Worm (Caenorhabditis elegans) whole organism, L2 larva: ENCODE data around the gene nhr-213.
"Not testable (repeated sequence)": the region's sequence is repeated elsewhere in the genome, so short reads cannot be mapped to it uniquely, and the experiment has no call there.

Experiments used
- F13H6.1 ChIP-seq: sonication (generic microtip); optimal IDR thresholded peaks from 2 replicates; lab custom pipeline; 2016; ENCODE audit warnings: missing genetic modification characterization, missing compliant biosample characterization
- ZK546.5 ChIP-seq: sonication (generic microtip); optimal IDR thresholded peaks from 2 replicates; lab custom pipeline; 2017; ENCODE audit warnings: missing biosample characterization, missing genetic modification characterization
- ama-1 ChIP-seq: fragments of 150-350 bp; optimal IDR thresholded peaks from 2 replicates; lab custom pipeline; 2018; ENCODE audit warnings: inconsistent platforms
- blmp-1 ChIP-seq: sonication (generic microtip); optimal IDR thresholded peaks from 2 replicates; lab custom pipeline; 2017; ENCODE audit warnings: missing genetic modification characterization, mild to moderate bottlenecking, missing compliant biosample characterization, antibody characterized with exemption, moderate library complexity; ENCODE audit not compliant: insufficient read depth
- ceh-82 ChIP-seq: fragments of 150-350 bp; optimal IDR thresholded peaks from 2 replicates; lab custom pipeline; 2014; ENCODE audit warnings: missing biosample characterization, missing genetic modification characterization
- crh-2 ChIP-seq: sonication (generic microtip); optimal IDR thresholded peaks from 2 replicates; lab custom pipeline; 2017; ENCODE audit warnings: missing biosample characterization, missing genetic modification characterization
- egl-27 ChIP-seq: sonication (generic microtip); optimal IDR thresholded peaks from 3 replicates; lab custom pipeline; 2017; ENCODE audit warnings: missing biosample characterization, missing genetic modification reagents, missing genetic modification characterization
- elt-1 ChIP-seq: fragments of 150-350 bp; optimal IDR thresholded peaks from 2 replicates; lab custom pipeline; 2014; ENCODE audit warnings: missing biosample characterization, missing genetic modification characterization
- elt-3 ChIP-seq: sonication (generic microtip); optimal IDR thresholded peaks from 2 replicates; lab custom pipeline; 2017; ENCODE audit warnings: missing biosample characterization, missing genetic modification characterization
- fos-1 ChIP-seq: fragments of 150-350 bp; optimal IDR thresholded peaks from 2 replicates; lab custom pipeline; 2014; ENCODE audit warnings: missing biosample characterization, missing genetic modification characterization
- gmeb-1 ChIP-seq: fragments of 150-350 bp; optimal IDR thresholded peaks from 2 replicates; lab custom pipeline; 2014; ENCODE audit warnings: missing biosample characterization, missing genetic modification characterization
- lin-11 ChIP-seq: fragments of 150-350 bp; sonication (generic microtip); optimal IDR thresholded peaks from 2 replicates; lab custom pipeline; 2014; ENCODE audit warnings: missing biosample characterization, missing genetic modification characterization, inconsistent platforms, mixed read lengths
- lin-13 ChIP-seq: fragments of 150-350 bp; optimal IDR thresholded peaks from 2 replicates; lab custom pipeline; 2014; ENCODE audit warnings: missing biosample characterization, missing genetic modification reagents, missing genetic modification characterization
- lin-39 ChIP-seq: fragments of 150-350 bp; optimal IDR thresholded peaks from 2 replicates; lab custom pipeline; 2014; ENCODE audit warnings: missing biosample characterization, missing genetic modification reagents, missing genetic modification characterization
- lsy-2 ChIP-seq, 2 experiments: fragments of 150-350 bp in 1 of 2; sonication (generic microtip) in 1 of 2; optimal IDR thresholded peaks; 2 replicates each; lab custom pipeline; 2014 to 2017; ENCODE audit warnings: missing biosample characterization in 2 of 2, missing genetic modification characterization in 2 of 2
- mdl-1 ChIP-seq, 2 experiments: fragments of 150-350 bp in 1 of 2; sonication (generic microtip) in 1 of 2; optimal IDR thresholded peaks; 2 replicates each; lab custom pipeline; 2017; ENCODE audit warnings: missing biosample characterization in 2 of 2, missing genetic modification characterization in 2 of 2
- nhr-10 ChIP-seq: sonication (generic microtip); optimal IDR thresholded peaks from 2 replicates; lab custom pipeline; 2017; ENCODE audit warnings: missing biosample characterization, missing genetic modification characterization
- nhr-11 ChIP-seq: fragments of 150-350 bp; optimal IDR thresholded peaks from 2 replicates; lab custom pipeline; 2014; ENCODE audit warnings: missing biosample characterization, missing genetic modification characterization
- nhr-12 ChIP-seq: fragments of 150-350 bp; optimal IDR thresholded peaks from 2 replicates; lab custom pipeline; 2014; ENCODE audit warnings: missing biosample characterization, missing genetic modification characterization
- nhr-129 ChIP-seq: fragments of 150-350 bp; optimal IDR thresholded peaks from 2 replicates; lab custom pipeline; 2014; ENCODE audit warnings: missing biosample characterization, missing genetic modification characterization
- nhr-21 ChIP-seq: fragments of 150-350 bp; optimal IDR thresholded peaks from 2 replicates; lab custom pipeline; 2014; ENCODE audit warnings: missing biosample characterization, missing genetic modification characterization
- nhr-23 ChIP-seq: fragments of 150-350 bp; optimal IDR thresholded peaks from 2 replicates; lab custom pipeline; 2014; ENCODE audit warnings: missing biosample characterization, missing genetic modification reagents, missing genetic modification characterization
- nhr-237 ChIP-seq: fragments of 150-350 bp; optimal IDR thresholded peaks from 2 replicates; lab custom pipeline; 2014; ENCODE audit warnings: missing biosample characterization, missing genetic modification characterization
- nhr-6 ChIP-seq: fragments of 150-350 bp; optimal IDR thresholded peaks from 2 replicates; lab custom pipeline; 2014; ENCODE audit warnings: missing biosample characterization, missing genetic modification characterization
- nhr-77 ChIP-seq: fragments of 150-350 bp; optimal IDR thresholded peaks from 2 replicates; lab custom pipeline; 2014; ENCODE audit warnings: missing biosample characterization, missing genetic modification characterization
- peb-1 ChIP-seq: fragments of 150-350 bp; optimal IDR thresholded peaks from 2 replicates; lab custom pipeline; 2014; ENCODE audit warnings: missing biosample characterization, missing genetic modification characterization
- sem-4 ChIP-seq: fragments of 150-350 bp; optimal IDR thresholded peaks from 2 replicates; lab custom pipeline; 2014; ENCODE audit warnings: missing biosample characterization, missing genetic modification reagents, missing genetic modification characterization
- skn-1 ChIP-seq: sonication (generic microtip); optimal IDR thresholded peaks from 2 replicates; lab custom pipeline; 2017; ENCODE audit warnings: missing biosample characterization, missing genetic modification characterization
- sma-3 ChIP-seq: sonication (generic microtip); optimal IDR thresholded peaks from 2 replicates; lab custom pipeline; 2016; ENCODE audit warnings: missing genetic modification reagents, missing genetic modification characterization, missing compliant biosample characterization
- snpc-4 ChIP-seq: fragments of 150-350 bp; optimal IDR thresholded peaks from 2 replicates; lab custom pipeline; 2014; ENCODE audit warnings: missing biosample characterization, missing genetic modification characterization
- unc-39 ChIP-seq: fragments of 150-350 bp; optimal IDR thresholded peaks from 2 replicates; lab custom pipeline; 2014; ENCODE audit warnings: missing biosample characterization, missing genetic modification characterization
- unc-62 ChIP-seq: fragments of 150-350 bp; optimal IDR thresholded peaks from 2 replicates; lab custom pipeline; 2014; ENCODE audit warnings: missing biosample characterization, missing genetic modification reagents, missing genetic modification characterization
- zag-1 ChIP-seq: fragments of 150-350 bp; optimal IDR thresholded peaks from 2 replicates; lab custom pipeline; 2014; ENCODE audit warnings: missing biosample characterization, missing genetic modification characterization
- ztf-1 ChIP-seq: fragments of 200-800 bp; sonication (Bioruptor generic); conservative IDR thresholded peaks from 2 replicates; pipeline ENCODE4 v1.3.6; 2022; ENCODE audit warnings: missing genetic modification characterization, missing compliant biosample characterization
- ztf-11 ChIP-seq: sonication (generic microtip); optimal IDR thresholded peaks from 2 replicates; lab custom pipeline; 2017; ENCODE audit warnings: missing biosample characterization, missing genetic modification characterization

nhr-213 gene

ce11 chrV:15929882-15930281, 33.3 kb upstream of the nhr-213 start, which contains the start of gene srbc-77:
Gene srbc-77, plus strand, starts transcription at chrV:15930182.
- TF ChIP-seq nhr-23 (tag; lab: Kevin White, UChicago); elt-1; unc-39 (tag; lab: Kevin White, UChicago): not testable (repeated sequence)

ce11 chrV:15928325-15928724, 31.8 kb upstream of the nhr-213 start, which contains the start of gene pzf-1:
Gene pzf-1, minus strand, starts transcription at chrV:15928425.
- no peak for TF ChIP-seq blmp-1
- no peak for TF ChIP-seq mdl-1 (tag; optimal IDR thresholded peaks at IDR 0.05; lab: Kevin White, UChicago)
- TF ChIP-seq ama-1 (lab: Kevin White, UChicago), result no peak

- TF ChIP-seq ztf-11 (tag; lab: Kevin White, UChicago), result no peak
- TF ChIP-seq blmp-1, result no peak
- TF ChIP-seq nhr-10 (tag; lab: Kevin White, UChicago), result no peak
- no peak for TF ChIP-seq elt-3 (tag; lab: Kevin White, UChicago)
- no peak for TF ChIP-seq nhr-12 (tag; lab: Kevin White, UChicago)
- TF ChIP-seq nhr-237 (tag; lab: Kevin White, UChicago), result no peak
- TF ChIP-seq lsy-2 (tag; optimal IDR thresholded peaks at IDR 0.05; lab: Kevin White, UChicago), result no peak
These were observed 27.7 kb upstream of the nhr-213 start, which contains the start of gene nhr-108 for ce11 chrV:15924307-15924706. Gene nhr-108, minus strand, starts transcription at chrV:15924472.

DNA sequence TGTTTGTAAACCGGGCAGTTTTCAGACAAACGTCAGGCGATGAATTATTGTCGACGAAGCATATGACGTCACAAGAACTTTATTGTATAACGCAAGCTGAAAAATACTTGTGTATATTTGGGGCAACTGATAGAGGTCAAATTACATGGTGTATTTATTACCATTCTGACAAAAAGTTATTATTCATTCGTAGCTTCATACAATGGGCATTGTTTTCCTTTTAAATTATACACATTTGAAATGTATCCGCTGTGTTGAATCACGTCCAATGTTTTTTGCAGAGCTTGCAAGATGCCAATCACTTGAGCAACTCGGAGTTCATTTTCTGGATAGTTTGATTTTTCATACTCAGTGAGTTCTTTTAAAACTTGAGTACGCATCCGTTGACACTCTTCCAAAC, 26.4 kb upstream of the nhr-213 start, which contains the start of gene F35E8.13:
F35E8.13 (plus strand) TSS at position 301 of the 400 bp plus-strand sequence.
- TF ChIP-seq mdl-1 (tag; optimal IDR thresholded peaks at IDR 0.05; lab: Kevin White, UChicago) (no peak), ceh-82 (tag; lab: Kevin White, UChicago) (no peak), nhr-77 (no peak), egl-27 (tag; lab: Kevin White, UChicago) (no peak), peb-1 (tag; lab: Kevin White, UChicago) (no peak), nhr-129 (no peak), crh-2 (tag; lab: Kevin White, UChicago) (no peak)

DNA sequence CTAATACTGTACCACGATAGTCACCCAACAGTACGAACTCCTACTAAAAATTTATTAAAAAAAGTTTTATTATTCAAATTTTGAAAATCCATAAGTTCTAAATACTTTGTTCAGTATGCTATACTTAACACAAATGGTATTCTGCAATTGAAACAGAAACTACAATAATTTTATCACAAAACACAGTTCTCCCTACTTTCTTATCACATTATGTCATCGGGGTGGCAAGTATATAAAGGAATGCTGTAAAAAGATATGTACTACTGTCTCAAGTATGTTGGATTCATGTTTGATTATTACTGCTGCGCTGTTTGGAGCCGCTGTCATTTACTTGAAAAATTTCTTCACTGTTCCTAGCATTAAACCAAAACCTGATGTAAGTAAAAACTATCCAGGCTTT, 24.5 kb upstream of the nhr-213 start, which contains the start of gene cdr-1:
cdr-1 (plus strand) TSS at position 208 of the 400 bp plus-strand sequence.
- TF ChIP-seq F13H6.1 (tag; lab: Kevin White, UChicago), result no peak
- no peak for TF ChIP-seq nhr-6 (tag; lab: Kevin White, UChicago)
- TF ChIP-seq ceh-82 (tag; lab: Kevin White, UChicago), result no peak
- TF ChIP-seq zag-1, result no peak
- no peak for TF ChIP-seq nhr-11 (tag; lab: Kevin White, UChicago)
- TF ChIP-seq ztf-1 (GFP tag; lab: Robert Waterston, UW), result no peak
- no peak for TF ChIP-seq fos-1 (tag; lab: Kevin White, UChicago)
- TF ChIP-seq ama-1 (lab: Kevin White, UChicago), result no peak
- TF ChIP-seq nhr-12 (tag; lab: Kevin White, UChicago), result no peak
- TF ChIP-seq, all 48 proteins: peak for 0

DNA sequence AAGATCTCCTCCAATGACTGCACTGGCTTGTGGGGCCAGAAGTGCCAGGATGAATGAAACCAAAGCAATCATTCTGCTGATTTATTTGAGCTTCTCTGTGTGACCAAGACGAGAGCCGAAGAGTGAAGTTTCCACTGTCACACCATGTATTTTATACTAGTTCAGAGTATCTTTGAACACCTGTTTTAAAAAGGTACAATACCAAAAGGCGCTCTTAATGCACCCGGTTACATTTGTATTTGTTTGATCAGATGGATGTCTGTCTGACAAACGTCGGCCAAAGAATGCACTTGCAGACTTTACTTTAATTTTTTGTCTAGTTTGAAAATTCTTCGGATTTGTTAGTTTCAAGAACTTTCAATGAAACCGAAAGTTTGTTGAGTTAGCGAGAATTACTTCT, 23.7 kb upstream of the nhr-213 start, which contains the start of gene F35E8.10:
F35E8.10 (minus strand) TSS at position 101 of the 400 bp plus-strand sequence.
- TF ChIP-seq crh-2 (tag; lab: Kevin White, UChicago), result no peak
- TF ChIP-seq sem-4 (tag; lab: Kevin White, UChicago), result no peak
- no peak for TF ChIP-seq nhr-6 (tag; lab: Kevin White, UChicago)
- no peak for TF ChIP-seq ZK546.5
- TF ChIP-seq skn-1, result no peak
- TF ChIP-seq elt-1, result no peak
- no peak for TF ChIP-seq lin-39 (tag; lab: Kevin White, UChicago)
- no peak for TF ChIP-seq nhr-21
- no peak for TF ChIP-seq ama-1 (lab: Kevin White, UChicago)
- TF ChIP-seq sma-3 (GFP tag; lab: Kevin White, UChicago), result no peak
- no peak for TF ChIP-seq lin-13 (GFP tag; lab: Kevin White, UChicago)
- TF ChIP-seq snpc-4, result no peak
- no peak for TF ChIP-seq lin-11 (tag; lab: Kevin White, UChicago)
- no peak for TF ChIP-seq unc-39 (tag; lab: Kevin White, UChicago)
- no peak for TF ChIP-seq peb-1 (tag; lab: Kevin White, UChicago)
- no peak for TF ChIP-seq unc-62
- no peak for TF ChIP-seq zag-1
- TF ChIP-seq blmp-1, result no peak
- no peak for TF ChIP-seq mdl-1 (tag; optimal IDR thresholded peaks at IDR 0.05; lab: Kevin White, UChicago)
- no peak for TF ChIP-seq gmeb-1
